Worm (Caenorhabditis elegans) whole organism, L2 larva: ENCODE data around the gene C09F9.1.

ENCODE experiments used
- elt-1 ChIP-seq: fragments of 150-350 bp; optimal IDR thresholded peaks from 2 replicates; lab custom pipeline; 2014; ENCODE audit warnings: missing biosample characterization, missing genetic modification characterization
- nhr-11 ChIP-seq: fragments of 150-350 bp; optimal IDR thresholded peaks from 2 replicates; lab custom pipeline; 2014; ENCODE audit warnings: missing biosample characterization, missing genetic modification characterization
- nhr-25 ChIP-seq: fragments of 150-350 bp; sonication (generic microtip); optimal IDR thresholded peaks from 3 replicates; lab custom pipeline; 2014; ENCODE audit warnings: missing biosample characterization, missing genetic modification characterization
- skn-1 ChIP-seq: sonication (generic microtip); optimal IDR thresholded peaks from 2 replicates; lab custom pipeline; 2017; ENCODE audit warnings: missing biosample characterization, missing genetic modification characterization
- snpc-4 ChIP-seq: fragments of 150-350 bp; optimal IDR thresholded peaks from 2 replicates; lab custom pipeline; 2014; ENCODE audit warnings: missing biosample characterization, missing genetic modification characterization
- unc-39 ChIP-seq: fragments of 150-350 bp; optimal IDR thresholded peaks from 2 replicates; lab custom pipeline; 2014; ENCODE audit warnings: missing biosample characterization, missing genetic modification characterization

DNA sequence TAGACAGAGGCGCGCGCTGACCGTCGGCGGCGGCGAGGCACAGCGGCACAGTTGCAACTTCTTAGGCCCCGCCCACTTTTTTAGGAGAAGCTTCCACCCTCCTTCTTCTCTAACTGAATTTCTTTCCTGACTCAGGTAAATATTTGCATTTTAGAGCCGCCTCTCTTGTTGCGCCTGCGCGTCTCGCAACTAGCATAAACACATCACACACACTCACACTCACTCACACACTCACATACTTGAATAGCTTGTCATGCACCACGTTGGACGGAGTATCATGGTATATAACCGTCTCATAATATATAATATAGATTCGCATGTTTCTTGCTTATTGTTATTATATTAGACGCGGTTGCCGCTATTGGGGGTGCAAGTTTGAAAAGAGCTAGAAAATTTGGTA, 13.8 kb upstream of the C09F9.1 start, which contains the start of gene unc-52:
- no peak for TF ChIP-seq unc-39
- TF ChIP-seq skn-1 (tag; lab: Kevin White, UChicago), result no peak
- TF ChIP-seq snpc-4, result no peak
- no peak for TF ChIP-seq elt-1
- no peak for TF ChIP-seq nhr-25 (tag; lab: Kevin White, UChicago)
- no peak for TF ChIP-seq nhr-11 (tag; lab: Kevin White, UChicago)
